Fruit fly (Drosophila melanogaster): ENCODE measurements around the gene CG32485.
A peak's percentile ranks its signal among the peaks of the same experiment; 100 is the strongest.

The CG32485 gene

dm6 chr3L:3069774-3070173, 19.7 kb downstream of the CG32485 start (continued):
- TF ChIP-seq NC2α (GFP tag; optimal IDR thresholded peaks at IDR 0.05): no peak
- TF ChIP-seq CG8478 (optimal IDR thresholded peaks at IDR 0.05): no peak
- TF ChIP-seq CG4282 (GFP tag; optimal IDR thresholded peaks at IDR 0.05): no peak
- no peak for TF ChIP-seq CG8290 (GFP tag; optimal IDR thresholded peaks at IDR 0.05)
- peak in 1 of 2 experiments; percentile 17 for TF ChIP-seq CG8290 (tag; optimal IDR thresholded peaks at IDR 0.05)
- TF ChIP-seq CG11560 (tag; IDR thresholded peaks at IDR 0.05): no peak
- no peak for TF ChIP-seq NK7.1 (GFP tag; optimal IDR thresholded peaks at IDR 0.05)
- TF ChIP-seq Atf6 (GFP tag; IDR thresholded peaks at IDR 0.05): no peak
- no peak for TF ChIP-seq Dbx (GFP tag; IDR thresholded peaks at IDR 0.05)
- no peak for TF ChIP-seq NFAT (GFP tag; IDR thresholded peaks at IDR 0.05)
- TF ChIP-seq CrebB (tag; optimal IDR thresholded peaks at IDR 0.05): no peak
- TF ChIP-seq dpn (GFP tag; optimal IDR thresholded peaks at IDR 0.05): no peak
- no peak for TF ChIP-seq Hand (GFP tag; optimal IDR thresholded peaks at IDR 0.05)
- TF ChIP-seq CG2875 (GFP tag; optimal IDR thresholded peaks at IDR 0.05): no peak
- no peak for TF ChIP-seq al (GFP tag; IDR thresholded peaks at IDR 0.05)
- TF ChIP-seq CG12236 (GFP tag; optimal IDR thresholded peaks at IDR 0.05): no peak
- no peak for TF ChIP-seq nau (GFP tag; optimal IDR thresholded peaks at IDR 0.05)
- TF ChIP-seq CG17359 (tag; optimal IDR thresholded peaks at IDR 0.05): no peak
- no peak for TF ChIP-seq ato (GFP tag; IDR thresholded peaks at IDR 0.05; ENCODE audit: partially characterized antibody)
- no peak for TF ChIP-seq gce (GFP tag; IDR thresholded peaks at IDR 0.05)
- TF ChIP-seq gcm (GFP tag; optimal IDR thresholded peaks at IDR 0.05): no peak
- no peak for TF ChIP-seq tx (GFP tag; optimal IDR thresholded peaks at IDR 0.05)
- TF ChIP-seq disco-r (GFP tag; optimal IDR thresholded peaks at IDR 0.05): no peak
- TF ChIP-seq Myb (GFP tag; optimal IDR thresholded peaks at IDR 0.05): no peak
- TF ChIP-seq ac (GFP tag; optimal IDR thresholded peaks at IDR 0.05): no peak
- no peak for TF ChIP-seq CG18764 (GFP tag; optimal IDR thresholded peaks at IDR 0.05)
- no peak for TF ChIP-seq jigr1 (GFP tag; IDR thresholded peaks at IDR 0.05)
- TF ChIP-seq repo (GFP tag; optimal IDR thresholded peaks at IDR 0.05): no peak
- TF ChIP-seq Hsf (GFP tag; optimal IDR thresholded peaks at IDR 0.05): no peak
- no peak for TF ChIP-seq CG30403 (GFP tag; optimal IDR thresholded peaks at IDR 0.05)
- peak; percentile 21 for TF ChIP-seq Nf-YB (GFP tag; optimal IDR thresholded peaks at IDR 0.05)
- TF ChIP-seq mld (GFP tag; IDR thresholded peaks at IDR 0.05; ENCODE audit: partially characterized antibody): no peak
- TF ChIP-seq seq (GFP tag; IDR thresholded peaks at IDR 0.05): no peak
- TF ChIP-seq ATbp (GFP tag; optimal IDR thresholded peaks at IDR 0.05): no peak
- no peak for TF ChIP-seq CG7786 (GFP tag; optimal IDR thresholded peaks at IDR 0.05)
- no peak for TF ChIP-seq Doc2 (GFP tag; IDR thresholded peaks at IDR 0.05)
- TF ChIP-seq CG1647 (GFP tag; optimal IDR thresholded peaks at IDR 0.05): no peak
- no peak for TF ChIP-seq CG2889 (GFP tag; IDR thresholded peaks at IDR 0.05)
- TF ChIP-seq CG3726 (GFP tag; IDR thresholded peaks at IDR 0.05): no peak
- TF ChIP-seq CG10462 (GFP tag; optimal IDR thresholded peaks at IDR 0.05): no peak
- TF ChIP-seq Lhr (GFP tag; optimal IDR thresholded peaks at IDR 0.05): no peak
- no peak for TF ChIP-seq Ada2b (GFP tag; IDR thresholded peaks at IDR 0.05)
- 0 out of 2 replicates have a peak, but pooled peaks have one; percentile 12 for TF ChIP-seq hbn (GFP tag; IDR thresholded peaks at IDR 0.05; ENCODE audit: partially characterized antibody)
- TF ChIP-seq C15 (GFP tag; IDR thresholded peaks at IDR 0.05): no peak
- TF ChIP-seq crp (GFP tag; optimal IDR thresholded peaks at IDR 0.05): peak in 1 of 2 experiments; percentile 76
- TF ChIP-seq lmd (GFP tag; IDR thresholded peaks at IDR 0.05): no peak
- no peak for TF ChIP-seq CoRest (tag; optimal IDR thresholded peaks at IDR 0.05)
- no peak for TF ChIP-seq CG3281 (GFP tag; optimal IDR thresholded peaks at IDR 0.05)
- no peak for TF ChIP-seq lov (optimal IDR thresholded peaks at IDR 0.05)
- TF ChIP-seq lov (GFP tag; IDR thresholded peaks at IDR 0.05): no peak
- TF ChIP-seq CG5245 (GFP tag; optimal IDR thresholded peaks at IDR 0.05): no peak
- TF ChIP-seq dati (GFP tag; IDR thresholded peaks at IDR 0.05): no peak
- TF ChIP-seq CG34224 (GFP tag; IDR thresholded peaks at IDR 0.05; ENCODE audit: partially characterized antibody): no peak

Measured in whole organism, embryonic.